Worm (Caenorhabditis elegans): ENCODE results near the gene din-1.

DNA sequence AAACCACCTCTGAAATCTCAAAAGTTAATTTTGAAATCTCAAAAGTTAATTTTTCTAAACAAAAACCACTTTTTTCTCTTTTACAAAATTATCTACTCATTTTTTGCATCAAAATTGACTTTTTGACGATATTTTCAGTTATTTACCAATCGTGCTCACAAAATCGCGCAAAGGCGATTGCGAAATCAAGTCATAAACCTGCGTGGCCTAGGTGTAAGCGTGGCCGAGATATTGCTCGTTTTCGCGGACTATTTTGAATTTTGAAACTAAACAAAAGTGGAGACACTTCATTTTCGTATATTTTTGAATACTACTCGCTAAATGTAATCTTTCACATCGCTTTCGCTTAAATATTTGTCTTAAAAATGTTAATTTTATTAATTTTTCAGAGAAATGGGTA, 55.1 kb downstream of the din-1 start, which contains the start of gene smc-6:
- TF ChIP-seq elt-1 (tag; optimal IDR thresholded peaks at IDR 0.05; ENCODE audit: borderline replicate concordance, insufficient read depth) (no peak), tbx-8 (GFP tag; optimal IDR thresholded peaks at IDR 0.05) (no peak), lin-13 (tag; optimal IDR thresholded peaks at IDR 0.05) (no peak), unc-120 (tag; optimal IDR thresholded peaks at IDR 0.05; ENCODE audit: poor library complexity, severe bottlenecking) (no peak), ceh-83 (GFP tag; optimal IDR thresholded peaks at IDR 0.05) (no peak), nhr-237 (tag; optimal IDR thresholded peaks at IDR 0.05) (no peak)

Data from whole organism, mixed stage, embryonic.